Worm (Caenorhabditis elegans) whole organism, young adult: Measurements from ENCODE around the gene ndx-3.

ENCODE experiments used
- B0035.1 ChIP-seq: sonication (generic microtip); optimal IDR thresholded peaks from 2 replicates; lab custom pipeline; 2016; ENCODE audit warnings: missing genetic modification characterization, mild to moderate bottlenecking, missing compliant biosample characterization, missing genotype, missing genetic modification reagents
- B0261.1 ChIP-seq: sonication (generic microtip); optimal IDR thresholded peaks from 2 replicates; lab custom pipeline; 2016; ENCODE audit warnings: mild to moderate bottlenecking, missing genetic modification characterization, moderate library complexity, missing compliant biosample characterization
- D2030.7 ChIP-seq: fragments of 200-800 bp; sonication (Bioruptor generic); IDR thresholded peaks from 2 replicates; pipeline ENCODE4 v1.3.6; 2022; ENCODE audit warnings: missing genetic modification reagents, missing genetic modification characterization, missing compliant biosample characterization
- F23B12.7 ChIP-seq: sonication (generic microtip); optimal IDR thresholded peaks from 2 replicates; lab custom pipeline; 2017; ENCODE audit warnings: missing genetic modification characterization, mild to moderate bottlenecking, missing compliant biosample characterization, antibody characterized with exemption, moderate library complexity; ENCODE audit not compliant: insufficient read depth
- F55B11.4 ChIP-seq: sonication (generic microtip); optimal IDR thresholded peaks from 2 replicates; lab custom pipeline; 2016; ENCODE audit warnings: missing compliant biosample characterization, missing genetic modification characterization, borderline replicate concordance; ENCODE audit not compliant: insufficient read depth
- F57A8.1 ChIP-seq: fragments of 200-800 bp; sonication (Bioruptor generic); optimal IDR thresholded peaks from 2 replicates; lab custom pipeline; 2018; ENCODE audit warnings: mild to moderate bottlenecking, missing genetic modification characterization, moderate library complexity, missing compliant biosample characterization
- T07F8.4 ChIP-seq: sonication (generic microtip); optimal IDR thresholded peaks from 2 replicates; lab custom pipeline; 2016; ENCODE audit warnings: mild to moderate bottlenecking, missing genetic modification characterization, moderate library complexity, missing compliant biosample characterization
- ama-1 ChIP-seq, 3 experiments: fragments of 150-350 bp in 1 of 3; sonication (generic microtip) in 2 of 3; optimal IDR thresholded peaks; 2 replicates each; lab custom pipeline; 2014 to 2018; ENCODE audit warnings: missing biosample characterization in 2 of 3, missing genetic modification characterization in 2 of 3, missing genetic modification reagents in 2 of 3
- aptf-2 ChIP-seq: fragments of 200-800 bp; sonication (Bioruptor generic); conservative IDR thresholded peaks from 2 replicates; pipeline ENCODE4 v1.3.6; 2022; ENCODE audit warnings: missing genetic modification reagents, missing genetic modification characterization, missing compliant biosample characterization
- aptf-3 ChIP-seq: fragments of 200-800 bp; sonication (Bioruptor generic); IDR thresholded peaks from 2 replicates; pipeline ENCODE4 v1.3.6; 2022; ENCODE audit warnings: missing genetic modification characterization, missing compliant biosample characterization
- bed-2 ChIP-seq: fragments of 200-800 bp; sonication (Bioruptor generic); IDR thresholded peaks from 2 replicates; pipeline ENCODE4 v1.3.6; 2022; ENCODE audit warnings: missing genetic modification reagents, missing genetic modification characterization, missing compliant biosample characterization
- ccch-3 ChIP-seq: fragments of 200-800 bp; sonication (Bioruptor generic); optimal IDR thresholded peaks from 2 replicates; lab custom pipeline; 2018; ENCODE audit warnings: mild to moderate bottlenecking, missing genetic modification characterization, missing compliant biosample characterization
- cebp-1 ChIP-seq, 2 experiments: fragments of 200-800 bp in 1 of 2; sonication (Bioruptor generic) in 1 of 2; sonication (generic microtip) in 1 of 2; IDR thresholded peaks in 1 of 2; optimal IDR thresholded peaks in 1 of 2; 2 replicates each; pipeline versions ENCODE4 v1.3.6 to Lab custom; 2017 to 2022; ENCODE audit warnings: missing compliant biosample characterization in 2 of 2, missing genetic modification characterization in 2 of 2, mild to moderate bottlenecking in 1 of 2, missing genetic modification reagents in 1 of 2, moderate library complexity in 1 of 2
- chd-7 ChIP-seq: sonication (generic microtip); optimal IDR thresholded peaks from 2 replicates; lab custom pipeline; 2016; ENCODE audit warnings: mild to moderate bottlenecking, missing genetic modification characterization, moderate library complexity, missing compliant biosample characterization
- hlh-26 ChIP-seq: fragments of 200-800 bp; sonication (Bioruptor generic); conservative IDR thresholded peaks from 2 replicates; pipeline ENCODE4 v1.3.6; 2022; ENCODE audit warnings: missing genetic modification reagents, missing genetic modification characterization, missing compliant biosample characterization
- hmg-20 ChIP-seq: fragments of 200-800 bp; sonication (Bioruptor generic); IDR thresholded peaks from 2 replicates; pipeline ENCODE4 v1.3.6; 2022; ENCODE audit warnings: missing genetic modification reagents, missing genetic modification characterization, missing compliant biosample characterization
- lsy-27 ChIP-seq: sonication (generic microtip); optimal IDR thresholded peaks from 2 replicates; lab custom pipeline; 2017; ENCODE audit warnings: missing genetic modification characterization, mild to moderate bottlenecking, missing compliant biosample characterization, antibody characterized with exemption, missing genotype, borderline replicate concordance; ENCODE audit not compliant: insufficient read depth
- rcor-1 ChIP-seq: fragments of 200-800 bp; sonication (Bioruptor generic); IDR thresholded peaks from 2 replicates; pipeline ENCODE4 v1.3.6; 2022; ENCODE audit warnings: missing genetic modification reagents, missing genetic modification characterization, missing compliant biosample characterization
- rec-8 ChIP-seq, 2 experiments: sonication (generic microtip); optimal IDR thresholded peaks; 2 replicates each; lab custom pipeline; 2016; ENCODE audit warnings: mild to moderate bottlenecking in 2 of 2, missing genetic modification characterization in 2 of 2, missing genetic modification reagents in 2 of 2, missing genotype in 2 of 2, missing biosample characterization in 1 of 2, missing compliant biosample characterization in 1 of 2, moderate library complexity in 1 of 2
- rpc-1 ChIP-seq, 2 experiments: fragments of 150-350 bp in 1 of 2; sonication (generic microtip) in 1 of 2; optimal IDR thresholded peaks; 2 replicates each; lab custom pipeline; 2014 to 2018; ENCODE audit warnings: missing biosample characterization in 1 of 2, missing genetic modification characterization in 1 of 2, missing genetic modification reagents in 1 of 2, missing genotype in 1 of 2
- snpc-4 ChIP-seq, 5 experiments: fragments of 150-350 bp in 1 of 5; sonication (generic microtip) in 4 of 5; optimal IDR thresholded peaks; 2 replicates each; lab custom pipeline; 2014 to 2018; ENCODE audit warnings: missing genetic modification characterization in 5 of 5, missing biosample characterization in 3 of 5, antibody characterized with exemption in 2 of 5, mild to moderate bottlenecking in 2 of 5, missing compliant biosample characterization in 2 of 5, missing genotype in 2 of 5, moderate library complexity in 2 of 5, missing genetic modification reagents in 1 of 5
- somi-1 ChIP-seq: fragments of 200-800 bp; sonication (Bioruptor generic); optimal IDR thresholded peaks from 2 replicates; lab custom pipeline; 2018; ENCODE audit warnings: mild to moderate bottlenecking, missing genetic modification characterization, missing compliant biosample characterization
- sptf-2 ChIP-seq: fragments of 200-800 bp; sonication (Bioruptor generic); optimal IDR thresholded peaks from 2 replicates; lab custom pipeline; 2018; ENCODE audit warnings: mild to moderate bottlenecking, missing genetic modification characterization, missing compliant biosample characterization
- tbp1 ChIP-seq: fragments of 200-800 bp; sonication (Bioruptor generic); optimal IDR thresholded peaks from 2 replicates; lab custom pipeline; 2018; ENCODE audit warnings: mild to moderate bottlenecking, missing genetic modification characterization, missing compliant biosample characterization
- unc-62 ChIP-seq: fragments of 150-350 bp; optimal IDR thresholded peaks from 2 replicates; lab custom pipeline; 2014; ENCODE audit warnings: missing biosample characterization, missing genetic modification reagents, missing genetic modification characterization
- zfh-2 ChIP-seq: fragments of 200-800 bp; sonication (Bioruptor generic); conservative IDR thresholded peaks from 2 replicates; pipeline ENCODE4 v1.3.6; 2022; ENCODE audit warnings: missing genetic modification reagents, missing genetic modification characterization, missing compliant biosample characterization
- ztf-25 ChIP-seq: fragments of 200-800 bp; sonication (Bioruptor generic); IDR thresholded peaks from 2 replicates; pipeline ENCODE4 v1.3.6; 2022; ENCODE audit warnings: missing genetic modification reagents, missing genetic modification characterization, missing compliant biosample characterization
- ztf-26 ChIP-seq: sonication (generic microtip); optimal IDR thresholded peaks from 2 replicates; lab custom pipeline; 2017; ENCODE audit warnings: missing genetic modification characterization, missing compliant biosample characterization
- ztf-28 ChIP-seq: fragments of 200-800 bp; sonication (Bioruptor generic); IDR thresholded peaks from 2 replicates; pipeline ENCODE4 v1.3.6; 2022; ENCODE audit warnings: missing genetic modification reagents, missing genetic modification characterization, missing compliant biosample characterization

Gene ndx-3

DNA sequence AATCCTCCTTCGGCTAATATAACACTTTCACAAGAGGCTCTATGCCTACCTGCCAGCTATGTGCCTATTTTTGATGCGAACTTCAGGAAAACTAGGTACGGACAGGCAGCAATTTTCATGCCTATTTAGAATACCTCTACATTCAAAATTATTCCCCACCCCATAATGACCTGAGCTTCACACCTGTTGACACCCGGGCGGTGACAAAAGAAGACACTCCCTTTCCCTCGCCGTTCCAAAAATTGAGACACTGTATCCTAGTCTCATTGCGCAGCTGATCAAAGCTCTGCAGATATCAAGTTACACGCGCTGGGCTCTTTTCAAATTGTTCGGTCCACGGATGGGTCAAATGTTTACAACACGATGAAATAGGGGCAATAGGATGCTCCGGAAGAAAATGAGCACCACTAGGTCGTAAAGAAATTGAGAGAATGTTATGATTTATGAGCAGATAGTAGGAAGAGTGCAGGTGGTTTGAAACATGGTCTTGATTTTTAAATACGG is 21.1 kb downstream of the ndx-3 start (continued):
- no peak for TF ChIP-seq cebp-1 (GFP tag; IDR thresholded peaks at IDR 0.05; lab: Robert Waterston, UW)
- TF ChIP-seq cebp-1 (tag; optimal IDR thresholded peaks at IDR 0.05; lab: Kevin White, UChicago), result no peak

DNA sequence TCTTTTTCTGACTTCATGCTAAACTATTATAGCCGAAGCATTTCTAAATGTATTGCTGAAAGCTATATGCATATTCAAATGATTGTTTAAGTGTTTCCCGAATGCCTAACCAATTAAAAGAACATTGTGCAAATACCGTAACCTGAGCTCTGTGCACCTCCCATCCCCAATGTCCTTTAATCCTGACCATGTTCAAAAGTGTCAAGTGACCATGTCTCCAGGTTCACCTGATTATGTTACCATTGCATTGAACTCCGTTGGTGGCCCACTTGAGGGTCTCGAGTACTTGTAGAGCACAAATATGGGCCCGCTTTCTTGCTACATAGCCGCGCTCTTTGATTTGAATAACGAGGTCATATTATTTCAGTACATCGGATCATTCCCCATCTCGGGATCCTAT is 21.9 kb downstream of the ndx-3 start:
- TF ChIP-seq aptf-3 (GFP tag; lab: Robert Waterston, UW), result no peak
- no peak for TF ChIP-seq ama-1 (optimal IDR thresholded peaks at IDR 0.05; lab: Kevin White, UChicago)
- no peak for TF ChIP-seq ama-1 (GFP tag; optimal IDR thresholded peaks at IDR 0.05; lab: Kevin White, UChicago)
- TF ChIP-seq hlh-26, result no peak
- TF ChIP-seq chd-7 (tag; lab: Kevin White, UChicago), result no peak
- no peak for TF ChIP-seq F23B12.7 (tag; lab: Kevin White, UChicago)
- TF ChIP-seq snpc-4 (GFP tag; optimal IDR thresholded peaks at IDR 0.05; lab: Kevin White, UChicago), result no peak
- TF ChIP-seq snpc-4 (tag; optimal IDR thresholded peaks at IDR 0.05; lab: Kevin White, UChicago), result no peak

DNA sequence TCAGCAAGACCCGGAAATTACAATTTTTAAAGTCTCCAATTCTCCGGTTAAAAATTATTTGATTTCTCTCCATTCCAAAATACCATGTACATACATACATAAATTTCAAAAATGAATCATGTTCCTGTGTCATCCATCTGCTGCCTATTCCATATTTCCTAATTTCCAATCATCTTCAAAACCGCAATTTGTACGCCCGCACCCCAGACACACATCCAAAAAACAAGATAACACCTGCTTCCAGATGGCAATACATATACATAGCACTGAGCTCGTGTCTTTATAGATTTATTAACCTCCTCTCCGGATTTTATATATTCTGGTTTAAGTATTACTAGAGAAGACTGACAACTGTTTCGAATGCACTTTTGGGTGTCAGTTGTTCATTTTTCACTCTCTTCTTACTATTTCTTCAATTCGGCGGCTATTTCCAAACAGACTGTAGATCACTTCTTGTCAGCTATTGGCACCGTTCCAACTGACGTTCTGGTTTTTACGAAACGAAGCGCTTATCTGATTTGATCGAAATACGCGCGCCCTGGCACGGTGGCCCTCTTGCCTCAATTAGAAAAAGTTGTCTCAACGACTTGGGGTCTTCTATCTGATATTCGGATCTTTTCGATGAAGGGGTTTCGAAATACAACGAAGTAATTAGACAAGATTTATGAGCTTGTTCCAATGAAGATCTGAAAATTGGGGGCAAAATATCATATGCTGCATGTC is 28.5 kb downstream of the ndx-3 start:
- TF ChIP-seq F23B12.7 (tag; lab: Kevin White, UChicago) (no peak), T07F8.4 (tag; lab: Kevin White, UChicago) (no peak), bed-2 (GFP tag; lab: Robert Waterston, UW) (no peak), F57A8.1 (GFP tag; lab: Kevin White, UChicago) (no peak)

DNA sequence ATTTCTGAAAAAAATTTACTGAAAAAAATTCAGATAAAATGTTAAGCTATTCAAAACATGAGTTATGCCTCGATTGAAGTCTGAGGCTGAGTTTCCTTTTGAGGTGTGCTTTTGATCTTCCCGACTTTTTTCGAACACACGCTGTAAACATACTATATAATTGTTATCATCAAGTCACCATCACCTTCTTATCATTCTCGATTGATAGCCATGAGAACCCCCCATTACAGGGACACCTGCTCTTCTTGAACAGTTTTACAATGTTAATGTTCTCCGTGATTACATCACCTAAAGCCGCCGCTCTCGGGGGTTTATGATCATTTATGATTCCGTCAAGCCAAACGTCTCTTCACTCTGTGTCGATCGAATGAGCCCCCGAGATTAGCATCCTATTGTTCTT is 30.8 kb downstream of the ndx-3 start:
- TF ChIP-seq unc-62 (GFP tag; lab: Kevin White, UChicago), result no peak

DNA sequence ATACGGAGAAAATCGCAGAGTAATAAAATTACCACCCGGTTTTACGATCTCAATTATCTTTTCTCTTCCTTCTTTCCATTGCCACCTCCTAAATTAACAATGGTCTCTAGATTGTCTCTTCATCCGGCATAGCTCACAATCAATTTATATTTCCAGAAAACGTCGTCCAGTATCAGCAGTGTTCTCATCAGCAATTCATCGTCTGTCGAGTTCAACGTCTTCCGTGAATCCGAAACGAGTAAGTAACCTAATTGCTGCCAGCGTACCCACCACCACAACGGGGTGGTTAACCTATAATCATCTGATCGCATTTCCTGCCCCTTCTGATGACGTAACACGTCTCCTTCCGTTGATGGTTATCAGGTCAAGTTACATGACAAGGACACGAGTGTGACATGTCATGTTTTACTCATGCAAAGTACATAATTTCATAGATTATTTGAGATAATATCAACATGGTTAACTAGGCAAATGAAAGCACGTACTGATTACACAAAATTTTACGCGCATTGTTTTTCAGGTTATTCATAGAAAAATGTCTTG is 32.6 kb downstream of the ndx-3 start:
- TF ChIP-seq sptf-2 (GFP tag; lab: Kevin White, UChicago), result no peak
- no peak for TF ChIP-seq B0261.1 (tag; lab: Kevin White, UChicago)
- no peak for TF ChIP-seq rec-8 (tag; optimal IDR thresholded peaks at IDR 0.05; lab: Kevin White, UChicago)
- no peak for TF ChIP-seq somi-1 (GFP tag; lab: Kevin White, UChicago)
- no peak for TF ChIP-seq tbp1 (GFP tag; lab: Kevin White, UChicago)
- no peak for TF ChIP-seq zfh-2 (GFP tag; lab: Robert Waterston, UW)
- no peak for TF ChIP-seq D2030.7
- TF ChIP-seq ztf-25 (GFP tag; lab: Robert Waterston, UW), result no peak
- TF ChIP-seq hmg-20 (GFP tag; lab: Robert Waterston, UW), result no peak
- no peak for TF ChIP-seq aptf-2 (GFP tag; lab: Robert Waterston, UW)
- TF ChIP-seq rpc-1 (optimal IDR thresholded peaks at IDR 0.05; lab: Kevin White, UChicago), result no peak
- no peak for TF ChIP-seq rpc-1 (tag; optimal IDR thresholded peaks at IDR 0.05; lab: Kevin White, UChicago)
- TF ChIP-seq F55B11.4 (tag; lab: Kevin White, UChicago), result no peak
- TF ChIP-seq ztf-28, result no peak
- TF ChIP-seq rcor-1 (GFP tag; lab: Robert Waterston, UW), result no peak

DNA sequence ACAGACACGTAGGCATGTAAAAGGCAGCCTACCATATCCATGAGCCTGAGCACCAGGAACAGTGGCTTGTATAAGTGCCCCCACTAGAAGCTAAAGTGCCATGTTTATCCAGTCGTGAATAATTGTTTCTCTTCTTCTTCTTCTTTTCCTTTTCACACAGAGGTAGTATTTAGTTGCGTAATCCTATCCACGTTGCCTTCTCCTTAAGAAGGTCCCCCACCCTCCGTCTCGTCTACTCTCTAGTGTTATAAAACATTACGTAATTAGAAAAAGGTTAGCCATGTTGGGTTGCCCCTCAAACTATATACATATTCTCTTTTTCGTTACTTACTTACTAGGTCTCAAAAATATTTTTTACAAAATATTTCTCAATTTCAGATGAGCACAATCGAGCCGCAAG is 33.3 kb downstream of the ndx-3 start:
- no peak for TF ChIP-seq ccch-3
- no peak for TF ChIP-seq bed-2 (GFP tag; lab: Robert Waterston, UW)
- no peak for TF ChIP-seq lsy-27 (tag; lab: Kevin White, UChicago)
- TF ChIP-seq somi-1 (GFP tag; lab: Kevin White, UChicago), result no peak
- no peak for TF ChIP-seq ztf-26 (tag; lab: Kevin White, UChicago)
- no peak for TF ChIP-seq ztf-25 (GFP tag; lab: Robert Waterston, UW)
- TF ChIP-seq B0035.1 (tag; lab: Kevin White, UChicago), result no peak
